Fruit fly (Drosophila melanogaster) whole organism, embryonic: ENCODE data around the gene ATPsynepsilonL.

Experiments
- Abd-B ChIP-seq: fragments of 200-800 bp; sonication (Bioruptor generic); optimal IDR thresholded peaks from 2 replicates; lab custom pipeline; 2018; ENCODE audit warnings: missing biosample characterization, mild to moderate bottlenecking, missing genetic modification characterization, moderate library complexity
- Antp ChIP-seq: fragments of 200-800 bp; sonication (Bioruptor generic); optimal IDR thresholded peaks from 3 replicates; lab custom pipeline; 2016; ENCODE audit warnings: missing biosample characterization, missing genetic modification characterization
- CG10366 ChIP-seq: fragments of 200-800 bp; sonication (Bioruptor generic); IDR thresholded peaks from 2 replicates; pipeline ENCODE4 v1.3.6; 2022; ENCODE audit warnings: missing biosample characterization, missing genetic modification characterization
- CG10979 ChIP-seq: fragments of 200-800 bp; sonication (Bioruptor generic); optimal IDR thresholded peaks from 2 replicates; lab custom pipeline; 2018; ENCODE audit warnings: missing biosample characterization, mild to moderate bottlenecking, missing genetic modification characterization, moderate library complexity
- CG15601 ChIP-seq: fragments of 200-800 bp; sonication (Bioruptor generic); optimal IDR thresholded peaks from 3 replicates; lab custom pipeline; 2019; ENCODE audit warnings: missing biosample characterization, mild to moderate bottlenecking, missing genetic modification characterization, moderate library complexity
- CG16813 ChIP-seq: fragments of 200-800 bp; sonication (Bioruptor generic); IDR thresholded peaks from 3 replicates; pipeline ENCODE4 v1.3.6; 2022; ENCODE audit warnings: missing biosample characterization, missing genetic modification characterization; ENCODE audit not compliant: partially characterized antibody
- CG18619 ChIP-seq: fragments of 200-800 bp; sonication (Bioruptor generic); optimal IDR thresholded peaks from 3 replicates; lab custom pipeline; 2017; ENCODE audit warnings: missing biosample characterization, mild to moderate bottlenecking, missing genetic modification characterization
- CG2875 ChIP-seq: fragments of 200-800 bp; sonication (Bioruptor generic); optimal IDR thresholded peaks from 2 replicates; lab custom pipeline; 2017; ENCODE audit warnings: missing biosample characterization, mild to moderate bottlenecking, missing genetic modification characterization, missing genetic modification reagents
- CG2889 ChIP-seq: fragments of 200-800 bp; sonication (Bioruptor generic); IDR thresholded peaks from 3 replicates; pipeline ENCODE4 v1.3.6; 2022; ENCODE audit warnings: missing biosample characterization, missing genetic modification characterization
- CG31441 ChIP-seq: fragments of 200-800 bp; sonication (Bioruptor generic); IDR thresholded peaks from 2 replicates; pipeline ENCODE4 v1.3.6; 2022; ENCODE audit warnings: missing biosample characterization, missing genetic modification characterization
- CG3281 ChIP-seq: fragments of 200-800 bp; sonication (Bioruptor generic); optimal IDR thresholded peaks from 3 replicates; lab custom pipeline; 2017; ENCODE audit warnings: missing biosample characterization, mild to moderate bottlenecking, missing genetic modification characterization
- CG33557 ChIP-seq: fragments of 200-800 bp; sonication (Bioruptor generic); optimal IDR thresholded peaks from 2 replicates; lab custom pipeline; 2019; ENCODE audit warnings: missing biosample characterization, mild to moderate bottlenecking, missing genetic modification characterization, moderate library complexity
- CG3995 ChIP-seq: fragments of 200-800 bp; sonication (Bioruptor generic); optimal IDR thresholded peaks from 3 replicates; lab custom pipeline; 2016; ENCODE audit warnings: missing biosample characterization, missing genetic modification characterization
- CG4424 ChIP-seq: fragments of 200-800 bp; sonication (Bioruptor generic); optimal IDR thresholded peaks from 3 replicates; lab custom pipeline; 2016; ENCODE audit warnings: missing biosample characterization, missing genetic modification characterization
- CG5953 ChIP-seq: fragments of 200-800 bp; sonication (Bioruptor generic); IDR thresholded peaks from 2 replicates; pipeline ENCODE4 v1.3.6; 2022; ENCODE audit warnings: missing biosample characterization, missing genetic modification characterization
- CG7963 ChIP-seq: fragments of 200-800 bp; sonication (Bioruptor generic); IDR thresholded peaks from 3 replicates; pipeline ENCODE4 v1.3.6; 2022; ENCODE audit warnings: missing biosample characterization, missing genetic modification characterization; ENCODE audit not compliant: partially characterized antibody
- CG8765 ChIP-seq: fragments of 200-800 bp; sonication (Bioruptor generic); IDR thresholded peaks from 2 replicates; pipeline ENCODE4 v1.3.6; 2022; ENCODE audit warnings: missing biosample characterization, missing genetic modification characterization
- D ChIP-seq, 2 experiments: fragments of 200-800 bp in 1 of 2; fragments of >200 bp in 1 of 2; sonication (Bioruptor generic) in 1 of 2; optimal IDR thresholded peaks; 2 replicates in 1 of 2; 3 replicates in 1 of 2; lab custom pipeline; 2017; ENCODE audit warnings: mild to moderate bottlenecking in 1 of 2, missing biosample characterization in 1 of 2, missing genetic modification characterization in 1 of 2, missing genetic modification reagents in 1 of 2
- Dbx ChIP-seq: fragments of 200-800 bp; sonication (Bioruptor generic); IDR thresholded peaks from 3 replicates; pipeline ENCODE4 v1.3.6; 2022; ENCODE audit warnings: missing biosample characterization, missing genetic modification characterization
- Dip3 ChIP-seq: fragments of 200-800 bp; sonication (Bioruptor generic); optimal IDR thresholded peaks from 3 replicates; lab custom pipeline; 2016; ENCODE audit warnings: missing biosample characterization, missing genetic modification characterization
- E2f1 ChIP-seq: fragments of 200-800 bp; sonication (Bioruptor generic); IDR thresholded peaks from 2 replicates; pipeline ENCODE4 v1.3.6; 2022; ENCODE audit warnings: missing biosample characterization, missing genetic modification characterization
- Ets65A ChIP-seq: fragments of 200-800 bp; sonication (Bioruptor generic); peaks from one replicate; lab custom pipeline; 2016; ENCODE audit warnings: missing biosample characterization, missing genetic modification characterization
- Fer1 ChIP-seq: fragments of 200-800 bp; sonication (Bioruptor generic); optimal IDR thresholded peaks from 2 replicates; lab custom pipeline; 2017; ENCODE audit warnings: missing biosample characterization, mild to moderate bottlenecking, missing genetic modification characterization
- Fer3 ChIP-seq: fragments of 200-800 bp; sonication (Bioruptor generic); optimal IDR thresholded peaks from 2 replicates; lab custom pipeline; 2018; ENCODE audit warnings: missing biosample characterization, mild to moderate bottlenecking, missing genetic modification characterization, moderate library complexity
- HmgZ ChIP-seq: fragments of 200-800 bp; sonication (Bioruptor generic); optimal IDR thresholded peaks from 2 replicates; lab custom pipeline; 2018; ENCODE audit warnings: missing biosample characterization, mild to moderate bottlenecking, missing genetic modification characterization
- PHDP ChIP-seq: fragments of 200-800 bp; sonication (Bioruptor generic); optimal IDR thresholded peaks from 3 replicates; lab custom pipeline; 2018; ENCODE audit warnings: missing biosample characterization, mild to moderate bottlenecking, missing genetic modification characterization, moderate library complexity
- Rx ChIP-seq: fragments of 200-800 bp; sonication (Bioruptor generic); IDR thresholded peaks from 2 replicates; pipeline ENCODE4 v1.3.6; 2022; ENCODE audit warnings: missing biosample characterization, missing genetic modification characterization
- Trl ChIP-seq, 3 experiments: fragments of >200 bp in 2 of 3; fragments of 200-800 bp in 1 of 3; sonication (Bioruptor generic) in 1 of 3; optimal IDR thresholded peaks; 2 replicates in 1 of 3; 3 replicates in 2 of 3; lab custom pipeline; 2016 to 2017; ENCODE audit warnings: missing biosample characterization in 1 of 3, missing genetic modification characterization in 1 of 3
- Vsx1 ChIP-seq: fragments of 200-800 bp; sonication (Bioruptor generic); optimal IDR thresholded peaks from 2 replicates; lab custom pipeline; 2017; ENCODE audit warnings: missing biosample characterization, mild to moderate bottlenecking, missing genetic modification characterization, missing genetic modification reagents
- ato ChIP-seq: fragments of 200-800 bp; sonication (Bioruptor generic); IDR thresholded peaks from 2 replicates; pipeline ENCODE4 v1.3.6; 2022; ENCODE audit warnings: missing biosample characterization, missing genetic modification characterization; ENCODE audit not compliant: partially characterized antibody
- az2 ChIP-seq: fragments of 200-800 bp; sonication (Bioruptor generic); optimal IDR thresholded peaks from 3 replicates; lab custom pipeline; 2016; ENCODE audit warnings: missing biosample characterization, missing genetic modification characterization
- cas ChIP-seq: fragments of 200-800 bp; sonication (Bioruptor generic); IDR thresholded peaks from 2 replicates; pipeline ENCODE4 v1.3.6; 2022; ENCODE audit warnings: missing biosample characterization, missing genetic modification characterization
- chinmo ChIP-seq: fragments of 200-800 bp; sonication (Bioruptor generic); IDR thresholded peaks from 4 replicates; pipeline ENCODE4 v1.3.6; 2022; ENCODE audit warnings: missing biosample characterization, missing genetic modification characterization; ENCODE audit not compliant: partially characterized antibody
- ci ChIP-seq: fragments of 200-800 bp; sonication (Bioruptor generic); IDR thresholded peaks from 3 replicates; pipeline ENCODE4 v1.3.6; 2022; ENCODE audit warnings: missing biosample characterization, missing genetic modification characterization
- dati ChIP-seq: fragments of 200-800 bp; sonication (Bioruptor generic); IDR thresholded peaks from 2 replicates; pipeline ENCODE4 v1.3.6; 2022; ENCODE audit warnings: missing biosample characterization, missing genetic modification characterization
- fd3F ChIP-seq: fragments of 200-800 bp; sonication (Bioruptor generic); optimal IDR thresholded peaks from 2 replicates; lab custom pipeline; 2018; ENCODE audit warnings: missing biosample characterization, mild to moderate bottlenecking, missing genetic modification characterization, moderate library complexity
- lola ChIP-seq, 3 experiments: fragments of >200 bp in 2 of 3; fragments of 200-800 bp in 1 of 3; sonication (Bioruptor generic) in 1 of 3; optimal IDR thresholded peaks; 2 replicates each; lab custom pipeline; 2017 to 2019; ENCODE audit warnings: missing biosample characterization in 3 of 3, missing genetic modification characterization in 3 of 3, mild to moderate bottlenecking in 1 of 3, moderate library complexity in 1 of 3
- oc ChIP-seq: fragments of 200-800 bp; sonication (Bioruptor generic); optimal IDR thresholded peaks from 2 replicates; lab custom pipeline; 2018; ENCODE audit warnings: missing biosample characterization, mild to moderate bottlenecking, missing genetic modification characterization, moderate library complexity
- pan ChIP-seq, 4 experiments: fragments of >200 bp in 3 of 4; fragments of 200-800 bp in 1 of 4; sonication (Bioruptor generic) in 1 of 4; optimal IDR thresholded peaks in 3 of 4; IDR thresholded peaks in 1 of 4; 2 replicates each; pipeline versions ENCODE4 v1.3.6 to Lab custom; 2017 to 2022; ENCODE audit warnings: missing biosample characterization in 2 of 4, missing genetic modification characterization in 2 of 4, mixed read lengths in 1 of 4
- phol ChIP-seq: fragments of 200-800 bp; sonication (Bioruptor generic); optimal IDR thresholded peaks from 3 replicates; lab custom pipeline; 2018; ENCODE audit warnings: missing biosample characterization, mild to moderate bottlenecking, missing genetic modification characterization, moderate library complexity
- salm ChIP-seq: fragments of 200-800 bp; sonication (Bioruptor generic); optimal IDR thresholded peaks from 2 replicates; lab custom pipeline; 2018; ENCODE audit warnings: missing biosample characterization, mild to moderate bottlenecking, missing genetic modification characterization
- scrt ChIP-seq: fragments of 200-800 bp; sonication (Bioruptor generic); optimal IDR thresholded peaks from 2 replicates; lab custom pipeline; 2018; ENCODE audit warnings: missing biosample characterization, mild to moderate bottlenecking, missing genetic modification characterization, moderate library complexity
- sob ChIP-seq: fragments of 200-800 bp; sonication (Bioruptor generic); IDR thresholded peaks from 2 replicates; pipeline ENCODE4 v1.3.6; 2022; ENCODE audit warnings: missing biosample characterization, missing genetic modification characterization
- usp ChIP-seq: fragments of >200 bp; optimal IDR thresholded peaks from 2 replicates; lab custom pipeline; 2017; ENCODE audit warnings: missing biosample characterization, missing genetic modification characterization
- wor ChIP-seq: fragments of 200-800 bp; sonication (Bioruptor generic); IDR thresholded peaks from 2 replicates; pipeline ENCODE4 v1.3.6; 2022; ENCODE audit warnings: missing biosample characterization, missing genetic modification characterization
- zen ChIP-seq: fragments of 200-800 bp; sonication (Bioruptor generic); optimal IDR thresholded peaks from 3 replicates; lab custom pipeline; 2018; ENCODE audit warnings: missing biosample characterization, mild to moderate bottlenecking, missing genetic modification characterization, moderate library complexity

ATPsynepsilonL gene

DNA sequence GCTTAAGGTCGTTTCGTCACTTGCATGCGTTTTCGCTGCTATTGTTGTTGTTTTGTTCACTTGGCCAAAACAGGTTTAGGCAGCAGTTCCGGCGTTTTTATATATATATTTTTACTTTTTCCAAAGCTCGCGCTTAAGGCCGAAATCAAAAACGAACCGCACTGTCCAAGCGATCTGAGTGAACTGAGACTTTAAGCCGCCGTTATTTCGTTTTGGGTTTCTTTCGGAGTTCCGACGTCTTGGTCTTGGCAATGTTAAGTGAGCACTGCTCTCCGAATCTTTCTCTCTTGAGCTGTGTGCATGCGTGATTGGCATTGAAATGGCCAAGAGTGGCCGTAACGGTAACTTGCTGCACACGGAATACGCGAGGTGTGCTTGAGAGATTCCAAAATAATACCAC is 3.9 kb downstream of the ATPsynepsilonL start, which contains the start of gene knk (continued):
- TF ChIP-seq zen (tag; lab: Kevin White, UChicago) (no peak), CG3995 (GFP tag; lab: Kevin White, UChicago) (no peak), chinmo (GFP tag; lab: Robert Waterston, UW) (peak; percentile 94)
- TF ChIP-seq, all 482 proteins: peak for 34

DNA sequence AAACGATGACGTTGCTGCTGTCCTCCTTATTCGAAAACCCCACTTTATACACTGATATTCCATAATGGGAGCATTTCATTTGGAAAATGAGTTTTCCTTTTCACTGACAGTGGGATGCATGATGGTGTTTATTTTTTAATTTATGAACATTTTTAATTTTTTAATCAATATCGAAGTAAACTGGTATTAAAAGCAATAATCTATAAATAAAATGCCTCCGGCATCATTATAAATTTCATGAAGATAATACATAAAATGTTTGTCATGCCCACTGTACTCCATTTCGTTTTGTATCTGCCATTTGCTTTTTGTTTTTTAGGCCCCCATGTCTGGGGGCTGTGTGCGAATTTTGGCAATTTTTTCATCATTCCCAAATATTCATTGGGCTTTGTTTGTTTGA is 8.5 kb downstream of the ATPsynepsilonL start:
- TF ChIP-seq Vsx1 (GFP tag; lab: Kevin White, UChicago) (no peak), CG2889 (GFP tag; lab: Robert Waterston, UW) (peak; percentile 58; the same call in 1 of the 3 replicates), phol (tag; lab: Kevin White, UChicago) (peak; percentile 61), CG4424 (GFP tag; lab: Kevin White, UChicago) (peak; percentile 46), HmgZ (peak; percentile 26), oc (tag; lab: Kevin White, UChicago) (peak; percentile 11), az2 (peak; percentile 55), pan (optimal IDR thresholded peaks at IDR 0.05; lab: Kevin White, UChicago) (no peak), pan (GFP tag; optimal IDR thresholded peaks at IDR 0.05 in 1 of 2, IDR thresholded peaks at IDR 0.05 in 1 of 2) (peak in 1 of 2 experiments; percentile 72), lola (GFP tag; optimal IDR thresholded peaks at IDR 0.05; lab: Kevin White, UChicago) (peak in 1 of 3 experiments; percentile 24), sob (GFP tag; lab: Robert Waterston, UW) (peak; percentile 67), Antp (GFP tag; lab: Kevin White, UChicago) (peak; percentile 1), CG7963 (GFP tag; lab: Robert Waterston, UW) (no peak), CG16813 (GFP tag; lab: Robert Waterston, UW) (no peak), CG10366 (GFP tag; lab: Robert Waterston, UW) (peak; percentile 66), dati (GFP tag; lab: Robert Waterston, UW) (no peak), Ets65A (GFP tag; lab: Kevin White, UChicago) (no peak), Fer3 (tag; lab: Kevin White, UChicago) (peak; percentile 69), D (optimal IDR thresholded peaks at IDR 0.05; lab: Kevin White, UChicago) (no peak), D (GFP tag; optimal IDR thresholded peaks at IDR 0.05; lab: Kevin White, UChicago) (peak; percentile 26), Dbx (peak; percentile 81), usp (no peak), fd3F (GFP tag; lab: Kevin White, UChicago) (peak; percentile 51), CG31441 (GFP tag; lab: Robert Waterston, UW) (peak; percentile 64), Abd-B (GFP tag; lab: Kevin White, UChicago) (peak; percentile 37), Trl (optimal IDR thresholded peaks at IDR 0.05; lab: Kevin White, UChicago) (no peak), Trl (GFP tag; optimal IDR thresholded peaks at IDR 0.05; lab: Kevin White, UChicago) (peak; percentile 21), ci (GFP tag; lab: Robert Waterston, UW) (peak; percentile 81), CG10979 (tag; lab: Kevin White, UChicago) (peak; percentile 45), wor (0 out of 2 replicates have a peak, but pooled peaks have one; percentile 26), E2f1 (GFP tag; lab: Robert Waterston, UW) (peak; percentile 65), PHDP (tag; lab: Kevin White, UChicago) (peak; percentile 81), Rx (peak; percentile 51), CG2875 (GFP tag; lab: Kevin White, UChicago) (no peak), CG18619 (GFP tag; lab: Kevin White, UChicago) (peak; percentile 40), CG5953 (peak; percentile 54; the same call in 1 of the 2 replicates), ato (GFP tag; lab: Robert Waterston, UW) (no peak), CG8765 (GFP tag; lab: Robert Waterston, UW) (0 out of 2 replicates have a peak, but pooled peaks have one; percentile 14), cas (GFP tag; lab: Robert Waterston, UW) (peak; percentile 51; the same call in 1 of the 2 replicates), CG15601 (tag; lab: Kevin White, UChicago) (peak; percentile 23), Dip3 (GFP tag; lab: Kevin White, UChicago) (peak; percentile 37), salm (tag; lab: Kevin White, UChicago) (peak; percentile 16), CG33557 (no peak), scrt (GFP tag; lab: Kevin White, UChicago) (peak; percentile 53), CG3281 (GFP tag; lab: Kevin White, UChicago) (peak; percentile 65), Fer1 (GFP tag; lab: Kevin White, UChicago) (peak; percentile 73)
